In genomic region chr3R:22049134-22049796, dm6 we compare ENCODE assay signal across 1 fruit fly cellular context.
TF ChIP-seq lines count a peak whose summit lies in the region.

No protein-coding gene starts in this region.

TF ChIP-seq in whole organism, embryonic, 481 proteins besides CTCF, POLR2A, EP300 and RAD21 (continued from another document and continues in another):
- TF ChIP-seq stc (GFP tag; IDR thresholded peaks at IDR 0.05; lab: Robert Waterston, UW) = peak; percentile 75
- peak; percentile 20 for TF ChIP-seq NC2α (GFP tag; optimal IDR thresholded peaks at IDR 0.05; lab: Kevin White, UChicago)
- TF ChIP-seq pnt (GFP tag; optimal IDR thresholded peaks at IDR 0.05; lab: Kevin White, UChicago) = peak; percentile 72
- TF ChIP-seq Hmr (GFP tag; optimal IDR thresholded peaks at IDR 0.05; lab: Kevin White, UChicago) = peak; percentile 88
- peak; percentile 58 for TF ChIP-seq gsb (GFP tag; IDR thresholded peaks at IDR 0.05; lab: Robert Waterston, UW)
- TF ChIP-seq gro (GFP tag; optimal IDR thresholded peaks at IDR 0.05; lab: Kevin White, UChicago) = peak; percentile 82
- TF ChIP-seq jigr1 (GFP tag; IDR thresholded peaks at IDR 0.05; lab: Robert Waterston, UW) = peak; percentile 44; the same call in 1 of the 3 replicates
- TF ChIP-seq Mrtf (GFP tag; IDR thresholded peaks at IDR 0.05; lab: Robert Waterston, UW) = peak; percentile 62; the same call in 1 of the 3 replicates
- TF ChIP-seq BtbVII (GFP tag; optimal IDR thresholded peaks at IDR 0.05; lab: Kevin White, UChicago) = peak; percentile 73
- no peak for TF ChIP-seq Sry-β (GFP tag; optimal IDR thresholded peaks at IDR 0.05; lab: Kevin White, UChicago)
- no peak for TF ChIP-seq cg (GFP tag; optimal IDR thresholded peaks at IDR 0.05; lab: Kevin White, UChicago)
- peak; percentile 79 for TF ChIP-seq CG5953 (GFP tag; IDR thresholded peaks at IDR 0.05; lab: Robert Waterston, UW)
- peak; percentile 41 for TF ChIP-seq CG2116 (GFP tag; optimal IDR thresholded peaks at IDR 0.05; lab: Kevin White, UChicago)
- peak; percentile 81 for TF ChIP-seq Oli (tag; optimal IDR thresholded peaks at IDR 0.05; lab: Kevin White, UChicago)
- peak; percentile 60 for TF ChIP-seq Nf-YA (GFP tag; IDR thresholded peaks at IDR 0.05; lab: Robert Waterston, UW)
- peak; percentile 29 for TF ChIP-seq CG12744 (GFP tag; optimal IDR thresholded peaks at IDR 0.05; lab: Kevin White, UChicago)
- TF ChIP-seq CG6272 (GFP tag; IDR thresholded peaks at IDR 0.05; lab: Robert Waterston, UW) = peak; percentile 66
- TF ChIP-seq CG8281 (tag; optimal IDR thresholded peaks at IDR 0.05; lab: Kevin White, UChicago) = peak; percentile 45
- TF ChIP-seq CG16863 (GFP tag; optimal IDR thresholded peaks at IDR 0.05; lab: Kevin White, UChicago) = peak; percentile 70
- TF ChIP-seq CG3281 (GFP tag; optimal IDR thresholded peaks at IDR 0.05; lab: Kevin White, UChicago) = peak; percentile 71
- 0 out of 3 replicates have a peak, but pooled peaks have one; percentile 65 for TF ChIP-seq CG3726 (GFP tag; IDR thresholded peaks at IDR 0.05; lab: Robert Waterston, UW)
- TF ChIP-seq CG17186 (GFP tag; optimal IDR thresholded peaks at IDR 0.05; lab: Kevin White, UChicago) = peak; percentile 1
- peak; percentile 63 for TF ChIP-seq ewg (GFP tag; optimal IDR thresholded peaks at IDR 0.05; lab: Kevin White, UChicago)
- TF ChIP-seq p53 (GFP tag; optimal IDR thresholded peaks at IDR 0.05; lab: Kevin White, UChicago) = no peak
- TF ChIP-seq ro (GFP tag; IDR thresholded peaks at IDR 0.05; lab: Robert Waterston, UW) = no peak
- peak; percentile 73 for TF ChIP-seq CG32767 (GFP tag; IDR thresholded peaks at IDR 0.05; lab: Robert Waterston, UW)
- peak; percentile 78 for TF ChIP-seq Asciz (GFP tag; optimal IDR thresholded peaks at IDR 0.05; lab: Kevin White, UChicago)
- TF ChIP-seq pros (GFP tag; optimal IDR thresholded peaks at IDR 0.05; lab: Kevin White, UChicago) = peak; percentile 8
- no peak for TF ChIP-seq Tbp (GFP tag; optimal IDR thresholded peaks at IDR 0.05; lab: Kevin White, UChicago)
- TF ChIP-seq Six4 (GFP tag; optimal IDR thresholded peaks at IDR 0.05; lab: Kevin White, UChicago) = peak; percentile 73
- no peak for TF ChIP-seq Adf1 (GFP tag; IDR thresholded peaks at IDR 0.05; lab: Robert Waterston, UW)
- TF ChIP-seq CG10267 (tag; optimal IDR thresholded peaks at IDR 0.05; lab: Kevin White, UChicago) = peak; percentile 70
- peak; percentile 56 for TF ChIP-seq E2f2 (GFP tag; IDR thresholded peaks at IDR 0.05; lab: Robert Waterston, UW)
- TF ChIP-seq Xbp1 (GFP tag; optimal IDR thresholded peaks at IDR 0.05; lab: Kevin White, UChicago) = peak; percentile 82
- peak; percentile 77 for TF ChIP-seq CG4730 (GFP tag; IDR thresholded peaks at IDR 0.05; lab: Robert Waterston, UW)
- TF ChIP-seq Bteb2 (GFP tag; optimal IDR thresholded peaks at IDR 0.05; lab: Kevin White, UChicago) = peak; percentile 77
- TF ChIP-seq Hsf (GFP tag; optimal IDR thresholded peaks at IDR 0.05; lab: Kevin White, UChicago) = peak; percentile 71
- TF ChIP-seq Stat92E (GFP tag; optimal IDR thresholded peaks at IDR 0.05; lab: Kevin White, UChicago) = no peak
- no peak for TF ChIP-seq hbn (GFP tag; IDR thresholded peaks at IDR 0.05; lab: Robert Waterston, UW; ENCODE audit: partially characterized antibody)
- no peak for TF ChIP-seq CG4282 (GFP tag; optimal IDR thresholded peaks at IDR 0.05; lab: Kevin White, UChicago)
- TF ChIP-seq Chrac-16 (GFP tag; optimal IDR thresholded peaks at IDR 0.05; lab: Kevin White, UChicago) = peak; percentile 69
- TF ChIP-seq Antp (GFP tag; optimal IDR thresholded peaks at IDR 0.05; lab: Kevin White, UChicago) = peak; percentile 69
- no peak for TF ChIP-seq CG7271 (tag; optimal IDR thresholded peaks at IDR 0.05; lab: Kevin White, UChicago)
- TF ChIP-seq CG15514 (GFP tag; optimal IDR thresholded peaks at IDR 0.05; lab: Kevin White, UChicago) = peak; percentile 77
- TF ChIP-seq CG15073 (GFP tag; optimal IDR thresholded peaks at IDR 0.05; lab: Kevin White, UChicago) = no peak
- TF ChIP-seq sens (GFP tag; lab: Kevin White, UChicago) = peak; percentile 97
- TF ChIP-seq CG8944 (GFP tag; optimal IDR thresholded peaks at IDR 0.05; lab: Kevin White, UChicago) = peak; percentile 65
- TF ChIP-seq dysf (GFP tag; IDR thresholded peaks at IDR 0.05; lab: Robert Waterston, UW) = peak; percentile 87
- no peak for TF ChIP-seq CG14860 (GFP tag; IDR thresholded peaks at IDR 0.05; lab: Robert Waterston, UW; ENCODE audit: partially characterized antibody)
- TF ChIP-seq tin (GFP tag; optimal IDR thresholded peaks at IDR 0.05; lab: Kevin White, UChicago) = peak; percentile 76
- TF ChIP-seq kay (GFP tag; optimal IDR thresholded peaks at IDR 0.05; lab: Kevin White, UChicago) = peak; percentile 80
- peak; percentile 68 for TF ChIP-seq croc (GFP tag; conservative IDR thresholded peaks at IDR 0.05; lab: Robert Waterston, UW)
- TF ChIP-seq Side (GFP tag; optimal IDR thresholded peaks at IDR 0.05; lab: Kevin White, UChicago) = peak; percentile 72
- TF ChIP-seq bigmax (GFP tag; optimal IDR thresholded peaks at IDR 0.05; lab: Kevin White, UChicago) = no peak
- TF ChIP-seq toy (GFP tag; IDR thresholded peaks at IDR 0.05; lab: Robert Waterston, UW) = 0 out of 2 replicates have a peak, but pooled peaks have one; percentile 28
- peak; percentile 87 for TF ChIP-seq CG17359 (tag; optimal IDR thresholded peaks at IDR 0.05; lab: Kevin White, UChicago)
- TF ChIP-seq CG6654 (GFP tag; optimal IDR thresholded peaks at IDR 0.05; lab: Kevin White, UChicago) = peak; percentile 16
- peak; percentile 50 for TF ChIP-seq CG33213 (GFP tag; optimal IDR thresholded peaks at IDR 0.05; lab: Kevin White, UChicago)
- TF ChIP-seq CG12769 (tag; optimal IDR thresholded peaks at IDR 0.05; lab: Kevin White, UChicago) = peak; percentile 92
- TF ChIP-seq fd64A (GFP tag; optimal IDR thresholded peaks at IDR 0.05; lab: Kevin White, UChicago) = peak; percentile 67
- TF ChIP-seq Ptx1 (GFP tag; IDR thresholded peaks at IDR 0.05; lab: Robert Waterston, UW) = peak; percentile 89
- TF ChIP-seq CG5245 (GFP tag; optimal IDR thresholded peaks at IDR 0.05; lab: Kevin White, UChicago) = peak; percentile 62
- peak; percentile 80 for TF ChIP-seq grau (tag; optimal IDR thresholded peaks at IDR 0.05; lab: Kevin White, UChicago)
- peak; percentile 44 for TF ChIP-seq CG15696 (tag; optimal IDR thresholded peaks at IDR 0.05; lab: Kevin White, UChicago)
- peak; percentile 66 for TF ChIP-seq CG12236 (GFP tag; optimal IDR thresholded peaks at IDR 0.05; lab: Kevin White, UChicago)
- peak; percentile 71 for TF ChIP-seq Ssrp (tag; optimal IDR thresholded peaks at IDR 0.05; lab: Kevin White, UChicago)
- TF ChIP-seq vnd (GFP tag; IDR thresholded peaks at IDR 0.05; lab: Robert Waterston, UW; ENCODE audit: partially characterized antibody) = no peak
- TF ChIP-seq CG7963 (GFP tag; IDR thresholded peaks at IDR 0.05; lab: Robert Waterston, UW; ENCODE audit: partially characterized antibody) = no peak
- TF ChIP-seq CG31388 (GFP tag; optimal IDR thresholded peaks at IDR 0.05; lab: Kevin White, UChicago) = peak; percentile 51
- TF ChIP-seq CG10147 (GFP tag; optimal IDR thresholded peaks at IDR 0.05; lab: Kevin White, UChicago) = peak; percentile 55
- TF ChIP-seq CG18011 (GFP tag; optimal IDR thresholded peaks at IDR 0.05; lab: Kevin White, UChicago) = peak; percentile 51
- TF ChIP-seq tgo (GFP tag; IDR thresholded peaks at IDR 0.05; lab: Robert Waterston, UW) = peak; percentile 85
- TF ChIP-seq Ets65A (GFP tag; lab: Kevin White, UChicago) = peak; percentile 92
- TF ChIP-seq crc (GFP tag; optimal IDR thresholded peaks at IDR 0.05; lab: Kevin White, UChicago) = peak; percentile 62
- no peak for TF ChIP-seq Lpt (GFP tag; optimal IDR thresholded peaks at IDR 0.05; lab: Kevin White, UChicago)
- TF ChIP-seq CG42726 (GFP tag; IDR thresholded peaks at IDR 0.05; lab: Robert Waterston, UW; ENCODE audit: partially characterized antibody) = no peak
- no peak for TF ChIP-seq Kr (GFP tag; optimal IDR thresholded peaks at IDR 0.05; lab: Kevin White, UChicago)
- TF ChIP-seq grn (GFP tag; optimal IDR thresholded peaks at IDR 0.05; lab: Kevin White, UChicago) = peak; percentile 12
- no peak for TF ChIP-seq CG2129 (GFP tag; IDR thresholded peaks at IDR 0.05; lab: Robert Waterston, UW; ENCODE audit: partially characterized antibody)
- peak; percentile 40 for TF ChIP-seq slou (GFP tag; optimal IDR thresholded peaks at IDR 0.05; lab: Kevin White, UChicago)
- peak; percentile 34 for TF ChIP-seq MTF-1 (GFP tag; optimal IDR thresholded peaks at IDR 0.05; lab: Kevin White, UChicago; ENCODE audit: borderline replicate concordance)
- peak; percentile 66 for TF ChIP-seq klu (GFP tag; IDR thresholded peaks at IDR 0.05; lab: Robert Waterston, UW)
- TF ChIP-seq MESR4 (GFP tag; optimal IDR thresholded peaks at IDR 0.05; lab: Kevin White, UChicago) = peak; percentile 7
- TF ChIP-seq lola (GFP tag; optimal IDR thresholded peaks at IDR 0.05; lab: Kevin White, UChicago) = peak in 1 of 3 experiments; percentile 58
- TF ChIP-seq CG4617 (GFP tag; optimal IDR thresholded peaks at IDR 0.05; lab: Kevin White, UChicago; ENCODE audit: borderline replicate concordance) = peak; percentile 39
- peak; percentile 76 for TF ChIP-seq bcd (GFP tag; optimal IDR thresholded peaks at IDR 0.05; lab: Kevin White, UChicago)
- no peak for TF ChIP-seq hkb (optimal IDR thresholded peaks at IDR 0.05; lab: Kevin White, UChicago)
- TF ChIP-seq hkb (GFP tag; IDR thresholded peaks at IDR 0.05; lab: Robert Waterston, UW) = peak; percentile 87
- peak; percentile 82 for TF ChIP-seq E2f1 (GFP tag; IDR thresholded peaks at IDR 0.05; lab: Robert Waterston, UW)
- TF ChIP-seq dan (GFP tag; IDR thresholded peaks at IDR 0.05; lab: Robert Waterston, UW) = no peak
- peak; percentile 59 for TF ChIP-seq CG12104 (GFP tag; optimal IDR thresholded peaks at IDR 0.05; lab: Kevin White, UChicago)
- TF ChIP-seq CG2678 (tag; optimal IDR thresholded peaks at IDR 0.05; lab: Kevin White, UChicago) = peak; percentile 88
- peak; percentile 47 for TF ChIP-seq CG3838 (GFP tag; optimal IDR thresholded peaks at IDR 0.05; lab: Kevin White, UChicago)
- TF ChIP-seq btn (GFP tag; optimal IDR thresholded peaks at IDR 0.05; lab: Kevin White, UChicago) = peak; percentile 30
- peak; percentile 84 for TF ChIP-seq CG30403 (GFP tag; optimal IDR thresholded peaks at IDR 0.05; lab: Kevin White, UChicago)
- no peak for TF ChIP-seq stwl (tag; optimal IDR thresholded peaks at IDR 0.05; lab: Kevin White, UChicago)
- no peak for TF ChIP-seq Dfd (GFP tag; optimal IDR thresholded peaks at IDR 0.05; lab: Kevin White, UChicago)
- TF ChIP-seq nerfin-2 (GFP tag; IDR thresholded peaks at IDR 0.05; lab: Robert Waterston, UW; ENCODE audit: partially characterized antibody) = no peak
- TF ChIP-seq Hand (GFP tag; optimal IDR thresholded peaks at IDR 0.05; lab: Kevin White, UChicago) = peak; percentile 82
- TF ChIP-seq ham (GFP tag; IDR thresholded peaks at IDR 0.05; lab: Robert Waterston, UW) = peak; percentile 26; the same call in 1 of the 2 replicates
- peak; percentile 62 for TF ChIP-seq CG17568 (GFP tag; optimal IDR thresholded peaks at IDR 0.05; lab: Kevin White, UChicago)
- TF ChIP-seq dati (GFP tag; IDR thresholded peaks at IDR 0.05; lab: Robert Waterston, UW) = peak; percentile 48; the same call in 1 of the 2 replicates
- peak; percentile 60 to 80 for TF ChIP-seq Pdp1 (GFP tag; optimal IDR thresholded peaks at IDR 0.05; lab: Kevin White, UChicago)
- no peak for TF ChIP-seq prd (optimal IDR thresholded peaks at IDR 0.05; lab: Kevin White, UChicago)
- peak; percentile 89 for TF ChIP-seq prd (GFP tag; IDR thresholded peaks at IDR 0.05; lab: Robert Waterston, UW)
- peak; percentile 67 for TF ChIP-seq gsb-n (tag; optimal IDR thresholded peaks at IDR 0.05; lab: Kevin White, UChicago)
- TF ChIP-seq CG3065 (GFP tag; optimal IDR thresholded peaks at IDR 0.05; lab: Kevin White, UChicago) = peak; percentile 13
- TF ChIP-seq CG14050 (GFP tag; IDR thresholded peaks at IDR 0.05; lab: Robert Waterston, UW) = peak; percentile 77
- peak; percentile 79 for TF ChIP-seq caup (GFP tag; optimal IDR thresholded peaks at IDR 0.05; lab: Kevin White, UChicago; ENCODE audit: severe bottlenecking)
- no peak for TF ChIP-seq gfzf (GFP tag; optimal IDR thresholded peaks at IDR 0.05; lab: Kevin White, UChicago)
- TF ChIP-seq Sry-δ (GFP tag; optimal IDR thresholded peaks at IDR 0.05; lab: Kevin White, UChicago) = peak; percentile 32
- peak; percentile 86 for TF ChIP-seq CG11504 (tag; optimal IDR thresholded peaks at IDR 0.05; lab: Kevin White, UChicago)
- peak; percentile 69 for TF ChIP-seq pho (GFP tag; optimal IDR thresholded peaks at IDR 0.05; lab: Kevin White, UChicago)
- peak; percentile 62 for TF ChIP-seq CG12299 (tag; optimal IDR thresholded peaks at IDR 0.05; lab: Kevin White, UChicago)
- TF ChIP-seq CG9817 (tag; optimal IDR thresholded peaks at IDR 0.05; lab: Kevin White, UChicago) = peak; percentile 77
- TF ChIP-seq luna (GFP tag; optimal IDR thresholded peaks at IDR 0.05; lab: Kevin White, UChicago) = no peak
- peak; percentile 76 for TF ChIP-seq CG3407 (GFP tag; optimal IDR thresholded peaks at IDR 0.05; lab: Kevin White, UChicago)
- TF ChIP-seq da (GFP tag; optimal IDR thresholded peaks at IDR 0.05; lab: Kevin White, UChicago) = peak; percentile 73
- TF ChIP-seq Neu2 (GFP tag; optimal IDR thresholded peaks at IDR 0.05; lab: Kevin White, UChicago; ENCODE audit: borderline replicate concordance) = no peak
- TF ChIP-seq twi (tag; optimal IDR thresholded peaks at IDR 0.05; lab: Kevin White, UChicago) = peak; percentile 95
- TF ChIP-seq emc (GFP tag; optimal IDR thresholded peaks at IDR 0.05; lab: Kevin White, UChicago) = peak; percentile 34
- TF ChIP-seq sc (optimal IDR thresholded peaks at IDR 0.05; lab: Kevin White, UChicago) = no peak
- peak; percentile 66 for TF ChIP-seq sc (GFP tag; optimal IDR thresholded peaks at IDR 0.05; lab: Kevin White, UChicago)
- TF ChIP-seq odd (GFP tag; optimal IDR thresholded peaks at IDR 0.05; lab: Kevin White, UChicago) = peak; percentile 68
- TF ChIP-seq CG10274 (GFP tag; optimal IDR thresholded peaks at IDR 0.05; lab: Kevin White, UChicago) = peak; percentile 45
- TF ChIP-seq CG14965 (GFP tag; optimal IDR thresholded peaks at IDR 0.05; lab: Kevin White, UChicago; ENCODE audit: borderline replicate concordance) = peak; percentile 32
- peak; percentile 78 for TF ChIP-seq HmgZ (tag; optimal IDR thresholded peaks at IDR 0.05; lab: Kevin White, UChicago)
- TF ChIP-seq CG17328 (GFP tag; IDR thresholded peaks at IDR 0.05; lab: Robert Waterston, UW) = peak; percentile 75
- TF ChIP-seq CG9437 (GFP tag; optimal IDR thresholded peaks at IDR 0.05; lab: Kevin White, UChicago) = peak; percentile 62
- TF ChIP-seq CG2712 (tag; optimal IDR thresholded peaks at IDR 0.05; lab: Kevin White, UChicago) = peak; percentile 88
- peak; percentile 85 for TF ChIP-seq CG7556 (GFP tag; optimal IDR thresholded peaks at IDR 0.05; lab: Kevin White, UChicago)
